Fruit fly (Drosophila melanogaster): ENCODE results near the gene CG13887.

CG13887 gene

DNA sequence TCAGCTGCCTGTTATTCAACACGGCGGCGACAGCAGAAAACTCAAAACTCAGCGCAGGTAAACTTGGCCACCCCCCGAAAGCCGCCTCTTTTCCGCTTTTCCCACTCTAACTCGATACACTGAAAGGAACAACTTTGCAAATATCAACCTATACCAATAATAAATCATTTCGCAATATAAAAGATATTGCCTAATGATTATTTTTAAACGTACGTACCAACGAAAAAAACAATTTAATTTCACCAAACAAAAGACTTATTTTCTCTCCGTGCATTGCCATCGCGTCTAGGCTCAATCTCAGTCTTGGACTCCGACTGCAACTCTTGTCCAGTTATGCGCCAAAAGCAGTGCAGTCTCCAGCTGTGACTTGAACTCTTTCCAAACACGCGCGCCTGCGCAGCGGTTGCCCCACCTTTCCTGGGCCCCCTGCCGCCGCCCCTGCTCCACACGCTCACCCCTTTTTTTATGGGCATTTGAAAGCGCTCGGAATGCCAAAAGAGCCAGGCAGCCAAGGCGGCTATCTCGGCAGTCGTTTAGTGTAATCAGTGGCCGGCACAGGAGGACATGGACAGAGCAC lies 31.9 kb upstream of the CG13887 start (continued):
- no peak for TF ChIP-seq Dbx (GFP tag; IDR thresholded peaks at IDR 0.05)
- TF ChIP-seq dimm (GFP tag; IDR thresholded peaks at IDR 0.05), result no peak
- TF ChIP-seq CG5180 (GFP tag; optimal IDR thresholded peaks at IDR 0.05), result peak; percentile 45
- TF ChIP-seq ash1 (GFP tag; optimal IDR thresholded peaks at IDR 0.05), result no peak
- no peak for TF ChIP-seq CG9876 (GFP tag; optimal IDR thresholded peaks at IDR 0.05)
- no peak for TF ChIP-seq hb (GFP tag; IDR thresholded peaks at IDR 0.05; ENCODE audit: partially characterized antibody)
- TF ChIP-seq ken (GFP tag; IDR thresholded peaks at IDR 0.05), result peak; percentile 62; the same call in 1 of the 3 replicates
- no peak for TF ChIP-seq CG11723 (GFP tag; optimal IDR thresholded peaks at IDR 0.05)
- TF ChIP-seq CG10147 (GFP tag; optimal IDR thresholded peaks at IDR 0.05), result peak; percentile 48
- peak; percentile 50 for TF ChIP-seq CG1529 (GFP tag; optimal IDR thresholded peaks at IDR 0.05)
- TF ChIP-seq Sry-β (GFP tag; optimal IDR thresholded peaks at IDR 0.05), result no peak
- TF ChIP-seq CG10209 (GFP tag; optimal IDR thresholded peaks at IDR 0.05), result peak; percentile 22
- peak; percentile 68 for TF ChIP-seq ci (GFP tag; IDR thresholded peaks at IDR 0.05)
- peak; percentile 45 for TF ChIP-seq CG12236 (GFP tag; optimal IDR thresholded peaks at IDR 0.05)
- TF ChIP-seq da (GFP tag; optimal IDR thresholded peaks at IDR 0.05), result no peak
- TF ChIP-seq CG6683 (GFP tag; optimal IDR thresholded peaks at IDR 0.05), result peak; percentile 33
- no peak for TF ChIP-seq BEAF-32 (GFP tag; optimal IDR thresholded peaks at IDR 0.05)
- TF ChIP-seq mld (GFP tag; IDR thresholded peaks at IDR 0.05; ENCODE audit: partially characterized antibody), result no peak
- TF ChIP-seq fd96Cb (tag; optimal IDR thresholded peaks at IDR 0.05), result peak; percentile 62
- no peak for TF ChIP-seq HmgD (GFP tag; optimal IDR thresholded peaks at IDR 0.05)
- TF ChIP-seq ro (GFP tag; IDR thresholded peaks at IDR 0.05), result no peak
- TF ChIP-seq Mes4 (GFP tag; optimal IDR thresholded peaks at IDR 0.05), result peak; percentile 29
- TF ChIP-seq CG4328 (GFP tag; optimal IDR thresholded peaks at IDR 0.05), result no peak
- peak; percentile 68 for TF ChIP-seq CG4820 (GFP tag; optimal IDR thresholded peaks at IDR 0.05)
- peak; percentile 58 for TF ChIP-seq CHES-1-like (GFP tag; optimal IDR thresholded peaks at IDR 0.05)
- TF ChIP-seq rib (GFP tag; IDR thresholded peaks at IDR 0.05), result no peak
- TF ChIP-seq CG33557 (GFP tag; optimal IDR thresholded peaks at IDR 0.05), result no peak
- TF ChIP-seq CG34422 (GFP tag; IDR thresholded peaks at IDR 0.05), result peak; percentile 72; the same call in 2 of the 3 replicates
- TF ChIP-seq Dp (GFP tag; optimal IDR thresholded peaks at IDR 0.05), result no peak
- peak; percentile 14 for TF ChIP-seq CG1832 (GFP tag; optimal IDR thresholded peaks at IDR 0.05)
- TF ChIP-seq sqz (GFP tag; optimal IDR thresholded peaks at IDR 0.05), result peak; percentile 38
- peak; percentile 39 for TF ChIP-seq jumu (GFP tag; optimal IDR thresholded peaks at IDR 0.05)
- peak; percentile 25 for TF ChIP-seq Vsx1 (GFP tag; optimal IDR thresholded peaks at IDR 0.05)
- no peak for TF ChIP-seq MESR4 (GFP tag; optimal IDR thresholded peaks at IDR 0.05)
- peak; percentile 94 for TF ChIP-seq sens (GFP tag)
- peak; percentile 9 for TF ChIP-seq CG31365 (tag; optimal IDR thresholded peaks at IDR 0.05)
- TF ChIP-seq tgo (GFP tag; IDR thresholded peaks at IDR 0.05), result no peak; the same call in 2 of the 3 replicates
- TF ChIP-seq CG7372 (GFP tag; IDR thresholded peaks at IDR 0.05), result no peak
- TF ChIP-seq CG11093 (GFP tag; IDR thresholded peaks at IDR 0.05), result no peak
- no peak for TF ChIP-seq CG14050 (GFP tag; IDR thresholded peaks at IDR 0.05)
- TF ChIP-seq aop (GFP tag; IDR thresholded peaks at IDR 0.05), result no peak
- peak; percentile 4 for TF ChIP-seq CG3407 (GFP tag; optimal IDR thresholded peaks at IDR 0.05)
- no peak for TF ChIP-seq pros (GFP tag; optimal IDR thresholded peaks at IDR 0.05)
- TF ChIP-seq Dip3 (GFP tag; optimal IDR thresholded peaks at IDR 0.05), result peak; percentile 7
- TF ChIP-seq sima (GFP tag; optimal IDR thresholded peaks at IDR 0.05), result no peak
- TF ChIP-seq CG32772 (GFP tag; IDR thresholded peaks at IDR 0.05), result peak; percentile 55
- peak; percentile 32; the same call in 1 of the 3 replicates for TF ChIP-seq croc (GFP tag; conservative IDR thresholded peaks at IDR 0.05)
- TF ChIP-seq lab (GFP tag; optimal IDR thresholded peaks at IDR 0.05), result peak; percentile 65
- TF ChIP-seq pum (GFP tag; optimal IDR thresholded peaks at IDR 0.05), result peak; percentile 43
- TF ChIP-seq br (optimal IDR thresholded peaks at IDR 0.05), result no peak
- TF ChIP-seq stwl (tag; optimal IDR thresholded peaks at IDR 0.05), result no peak
